Worm (Caenorhabditis elegans): ENCODE data around the gene nfi-1.

Gene nfi-1

ce11 chrII:7554716-7555247 is 16.8 kb downstream of the nfi-1 start (continued):
- TF ChIP-seq aptf-3 (GFP tag; IDR thresholded peaks at IDR 0.05) (no peak), dox-1 (GFP tag; IDR thresholded peaks at IDR 0.05) (peak; percentile 69), snpc-3.4 (tag; optimal IDR thresholded peaks at IDR 0.05) (no peak), ekl-4 (GFP tag; IDR thresholded peaks at IDR 0.05) (no peak), ets-4 (GFP tag; optimal IDR thresholded peaks at IDR 0.05) (no peak), T26A5.8 (tag; optimal IDR thresholded peaks at IDR 0.05) (no peak), F49E8.2 (tag; optimal IDR thresholded peaks at IDR 0.05; ENCODE audit: insufficient read depth) (no peak), nhr-120 (GFP tag; IDR thresholded peaks at IDR 0.05) (no peak), F52B5.7 (tag; optimal IDR thresholded peaks at IDR 0.05) (no peak), rcor-1 (GFP tag; IDR thresholded peaks at IDR 0.05) (no peak), ccch-3 (GFP tag; optimal IDR thresholded peaks at IDR 0.05) (no peak), dpff-1 (tag; optimal IDR thresholded peaks at IDR 0.05) (no peak), pbrm-1 (GFP tag; IDR thresholded peaks at IDR 0.05) (no peak), F22D6.2 (tag; optimal IDR thresholded peaks at IDR 0.05) (no peak), ztf-22 (GFP tag; optimal IDR thresholded peaks at IDR 0.05) (no peak), F57A8.1 (GFP tag; optimal IDR thresholded peaks at IDR 0.05) (no peak), chd-7 (tag; optimal IDR thresholded peaks at IDR 0.05) (no peak), lsy-27 (tag; optimal IDR thresholded peaks at IDR 0.05; ENCODE audit: borderline replicate concordance, insufficient read depth) (no peak), lin-40 (tag; optimal IDR thresholded peaks at IDR 0.05) (peak; percentile 2), F39B2.1 (GFP tag; IDR thresholded peaks at IDR 0.05) (no peak), nfyb-1 (GFP tag; IDR thresholded peaks at IDR 0.05) (0 out of 2 replicates have a peak, but pooled peaks have one; percentile 13), nhr-90 (tag; optimal IDR thresholded peaks at IDR 0.05) (peak; percentile 23), tbx-9 (tag; optimal IDR thresholded peaks at IDR 0.05; ENCODE audit: borderline replicate concordance) (no peak), atf-7 (tag; optimal IDR thresholded peaks at IDR 0.05) (peak; percentile 49), ceh-58 (GFP tag; IDR thresholded peaks at IDR 0.05) (no peak)

DNA sequence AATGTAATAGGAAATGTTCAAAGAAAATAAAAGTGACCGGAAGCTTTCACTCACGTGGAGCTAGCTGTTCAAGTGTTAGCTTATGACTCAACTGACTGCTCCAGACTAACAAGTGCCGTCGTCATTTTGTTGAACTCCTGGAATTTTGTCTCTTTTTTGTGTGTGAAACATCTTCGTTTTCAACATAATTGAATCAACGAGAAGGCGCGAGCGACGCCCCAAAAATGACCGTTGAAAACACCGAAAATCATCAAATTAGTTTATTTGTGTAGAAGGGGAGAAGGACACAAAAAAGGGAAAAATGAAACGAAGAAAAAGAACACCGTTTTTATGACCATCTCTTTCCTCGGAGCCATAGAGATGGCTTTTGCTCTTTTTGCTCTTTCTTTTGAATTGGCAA is 17.5 kb downstream of the nfi-1 start, which contains the start of gene ZK1290.14:
TSS of gene ZK1290.14 (minus strand) at position 139 of the 400 bp plus-strand sequence.
- TF ChIP-seq athp-1 (tag; optimal IDR thresholded peaks at IDR 0.05) (no peak), F52B5.7 (tag; optimal IDR thresholded peaks at IDR 0.05) (no peak), ztf-22 (GFP tag; optimal IDR thresholded peaks at IDR 0.05) (no peak), F57A8.1 (GFP tag; optimal IDR thresholded peaks at IDR 0.05) (no peak), lin-26 (GFP tag; IDR thresholded peaks at IDR 0.05) (no peak), attf-3 (GFP tag; conservative IDR thresholded peaks at IDR 0.05) (no peak), gei-17 (GFP tag; optimal IDR thresholded peaks at IDR 0.05) (no peak), nfyb-1 (GFP tag; IDR thresholded peaks at IDR 0.05) (no peak), F10E7.11 (tag; optimal IDR thresholded peaks at IDR 0.05) (no peak), rpc-1 (optimal IDR thresholded peaks at IDR 0.05) (no peak), rpc-1 (tag; optimal IDR thresholded peaks at IDR 0.05) (no peak), aptf-2 (GFP tag; conservative IDR thresholded peaks at IDR 0.05) (no peak), pha-4 (tag; optimal IDR thresholded peaks at IDR 0.05) (no peak), Y53G8AR.9 (GFP tag; conservative IDR thresholded peaks at IDR 0.05) (no peak), efl-1 (GFP tag; optimal IDR thresholded peaks at IDR 0.05) (no peak), Y95B8A.8 (GFP tag; IDR thresholded peaks at IDR 0.05) (no peak), aptf-3 (GFP tag; IDR thresholded peaks at IDR 0.05) (no peak), ceh-100 (GFP tag; IDR thresholded peaks at IDR 0.05) (no peak), ceh-79 (tag; optimal IDR thresholded peaks at IDR 0.05) (no peak), sdz-38 (tag; optimal IDR thresholded peaks at IDR 0.05) (no peak), ets-4 (GFP tag; optimal IDR thresholded peaks at IDR 0.05) (no peak)
